Worm (Caenorhabditis elegans): ENCODE measurements around the gene F38E11.6.

DNA sequence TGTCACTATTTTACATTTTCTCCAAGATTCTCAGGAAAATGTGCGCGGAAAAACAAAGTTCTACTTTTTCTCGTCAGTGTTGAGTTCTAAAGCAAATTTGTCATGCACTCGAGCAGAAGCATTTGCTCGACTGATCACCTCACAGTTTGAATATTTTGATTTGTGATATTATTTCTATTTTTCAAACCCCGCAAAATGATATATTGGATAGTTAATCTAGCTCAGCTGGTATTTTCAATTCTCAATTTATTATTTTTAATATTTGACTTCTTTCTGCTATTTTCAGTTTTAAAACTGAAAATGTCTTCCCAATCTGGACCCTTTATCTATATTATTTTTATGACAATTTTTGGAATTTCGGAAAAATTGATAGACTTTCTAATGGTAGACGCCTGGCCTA lies 44.2 kb downstream of the F38E11.6 start, which contains the start of gene srxa-2:
- TF ChIP-seq nhr-232 (tag; optimal IDR thresholded peaks at IDR 0.05): no peak
- TF ChIP-seq pqm-1 (tag; optimal IDR thresholded peaks at IDR 0.05): no peak
- TF ChIP-seq K02D7.2 (tag; optimal IDR thresholded peaks at IDR 0.05): no peak
- no peak for TF ChIP-seq pha-4 (tag; optimal IDR thresholded peaks at IDR 0.05)

All from whole organism, late embryonic.